Worm (Caenorhabditis elegans): ENCODE measurements around the gene col-132.
A peak's percentile ranks its signal among the peaks of the same experiment; 100 is the strongest.

DNA sequence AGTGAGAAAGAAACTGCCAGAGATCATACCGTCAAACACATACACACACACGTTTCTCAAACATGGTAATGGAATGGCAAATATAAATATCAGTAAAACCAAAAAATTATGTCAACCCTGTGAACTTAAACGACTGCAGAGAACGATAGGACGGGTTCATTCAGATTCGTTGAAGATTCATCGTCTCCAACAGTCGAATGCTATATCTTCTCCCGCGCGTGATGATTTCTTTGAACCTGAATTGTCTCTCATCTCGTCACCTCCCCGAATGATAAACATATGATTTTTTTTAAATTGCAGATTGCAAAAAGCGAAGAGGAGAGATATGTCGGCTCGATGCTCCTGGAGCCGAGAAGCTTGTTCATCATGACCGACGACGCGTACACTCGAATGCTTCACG, 20.0 kb upstream of the col-132 start:
- TF ChIP-seq nhr-71 (tag; optimal IDR thresholded peaks at IDR 0.05) (no peak), unc-62 (GFP tag; optimal IDR thresholded peaks at IDR 0.05) (no peak), ama-1 (optimal IDR thresholded peaks at IDR 0.05) (no peak), dpl-1 (GFP tag; optimal IDR thresholded peaks at IDR 0.05) (no peak), nhr-12 (tag; optimal IDR thresholded peaks at IDR 0.05) (no peak), lir-3 (tag; optimal IDR thresholded peaks at IDR 0.05; ENCODE audit: poor library complexity) (no peak), blmp-1 (tag; optimal IDR thresholded peaks at IDR 0.05) (peak; percentile 74), lin-13 (GFP tag; optimal IDR thresholded peaks at IDR 0.05) (no peak), nhr-77 (tag; optimal IDR thresholded peaks at IDR 0.05) (no peak), aha-1 (tag; optimal IDR thresholded peaks at IDR 0.05) (no peak), skn-1 (tag; optimal IDR thresholded peaks at IDR 0.05) (no peak), aly-2 (tag; optimal IDR thresholded peaks at IDR 0.05) (no peak)
